Worm (Caenorhabditis elegans): ENCODE measurements around the gene taap-1.

Gene taap-1

DNA sequence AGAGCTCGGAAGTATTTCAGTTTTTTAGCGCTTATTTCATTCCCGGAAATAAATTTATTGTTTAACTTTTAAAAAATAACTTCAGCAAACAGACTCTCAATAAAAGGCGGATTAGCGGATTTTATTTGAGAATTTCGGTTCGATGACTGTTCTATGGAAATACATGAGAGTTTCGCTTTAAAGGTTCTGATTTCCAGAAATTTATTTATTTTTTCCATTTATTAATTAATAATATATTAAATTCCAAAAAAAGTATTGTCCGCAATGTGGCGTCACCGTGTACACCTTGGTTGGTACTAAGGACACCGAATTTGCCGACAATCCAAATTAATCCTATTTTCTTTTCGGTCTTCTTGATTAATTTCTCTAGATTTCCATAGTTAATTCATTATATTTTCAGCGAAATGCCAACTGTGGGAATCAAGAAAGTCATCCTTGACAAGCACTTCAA is 19.2 kb downstream of the taap-1 start, which contains the start of gene fars-3 (continued):
- 0 out of 2 replicates have a peak, but pooled peaks have one; percentile 69 for TF ChIP-seq madf-3 (GFP tag; IDR thresholded peaks at IDR 0.05)
- TF ChIP-seq dpff-1 (tag; optimal IDR thresholded peaks at IDR 0.05): no peak
- no peak for TF ChIP-seq nfyb-1 (GFP tag; IDR thresholded peaks at IDR 0.05)
- no peak for TF ChIP-seq ceh-79 (tag; optimal IDR thresholded peaks at IDR 0.05)
- TF ChIP-seq ekl-4 (GFP tag; IDR thresholded peaks at IDR 0.05): peak; percentile 72; the same call in 1 of the 2 replicates
- no peak for TF ChIP-seq rcor-1 (GFP tag; IDR thresholded peaks at IDR 0.05)
- peak; percentile 55 for TF ChIP-seq nhr-27 (tag; optimal IDR thresholded peaks at IDR 0.05)
- TF ChIP-seq lin-35 (GFP tag; optimal IDR thresholded peaks at IDR 0.05): peak in 1 of 3 experiments; percentile 49
- TF ChIP-seq lir-1 (GFP tag; conservative IDR thresholded peaks at IDR 0.05): no peak
- no peak for TF ChIP-seq somi-1 (GFP tag; optimal IDR thresholded peaks at IDR 0.05)
- no peak for TF ChIP-seq fkh-3 (tag; optimal IDR thresholded peaks at IDR 0.05)
- TF ChIP-seq madf-6 (GFP tag; IDR thresholded peaks at IDR 0.05): peak; percentile 57
- TF ChIP-seq repo-1 (tag; optimal IDR thresholded peaks at IDR 0.05): no peak
- TF ChIP-seq tbp1 (GFP tag; optimal IDR thresholded peaks at IDR 0.05): peak; percentile 24
- no peak for TF ChIP-seq chd-7 (tag; optimal IDR thresholded peaks at IDR 0.05)
- no peak for TF ChIP-seq F22D6.2 (tag; optimal IDR thresholded peaks at IDR 0.05)
- no peak for TF ChIP-seq hlh-26 (GFP tag; conservative IDR thresholded peaks at IDR 0.05)
- no peak for TF ChIP-seq ama-1 (optimal IDR thresholded peaks at IDR 0.05)
- peak; percentile 16 to 68 for TF ChIP-seq ama-1 (GFP tag; optimal IDR thresholded peaks at IDR 0.05)
- TF ChIP-seq ccch-3 (GFP tag; optimal IDR thresholded peaks at IDR 0.05): no peak
- no peak for TF ChIP-seq lsy-27 (tag; optimal IDR thresholded peaks at IDR 0.05; ENCODE audit: borderline replicate concordance, insufficient read depth)
- peak; percentile 46 for TF ChIP-seq B0035.1 (tag; optimal IDR thresholded peaks at IDR 0.05)
- TF ChIP-seq bed-2 (GFP tag; IDR thresholded peaks at IDR 0.05): no peak
- TF ChIP-seq lsl-1 (GFP tag; optimal IDR thresholded peaks at IDR 0.05): peak; percentile 2
- TF ChIP-seq ZK185.1 (tag; optimal IDR thresholded peaks at IDR 0.05; ENCODE audit: poor library complexity, severe bottlenecking): no peak
- no peak for TF ChIP-seq unc-62 (GFP tag; optimal IDR thresholded peaks at IDR 0.05)
- no peak for TF ChIP-seq akir-1 (GFP tag; optimal IDR thresholded peaks at IDR 0.05)
- peak; percentile 71 for TF ChIP-seq hrde-1 (tag; optimal IDR thresholded peaks at IDR 0.05; ENCODE audit: borderline replicate concordance)
- no peak for TF ChIP-seq dpl-1 (GFP tag; optimal IDR thresholded peaks at IDR 0.05)
- TF ChIP-seq Y79H2A.3 (GFP tag; conservative IDR thresholded peaks at IDR 0.05): peak; percentile 60; the same call in 1 of the 2 replicates
- no peak for TF ChIP-seq rec-8 (tag; optimal IDR thresholded peaks at IDR 0.05)
- no peak for TF ChIP-seq pha-4 (tag; optimal IDR thresholded peaks at IDR 0.05)
- peak; percentile 34; the same call in 1 of the 2 replicates for TF ChIP-seq ztf-25 (GFP tag; IDR thresholded peaks at IDR 0.05)
- no peak for TF ChIP-seq atf-7 (tag; optimal IDR thresholded peaks at IDR 0.05)
- no peak for TF ChIP-seq ztf-3 (GFP tag; optimal IDR thresholded peaks at IDR 0.05)
- TF ChIP-seq F49E8.2 (tag; optimal IDR thresholded peaks at IDR 0.05; ENCODE audit: insufficient read depth): no peak
- TF ChIP-seq pbrm-1 (GFP tag; IDR thresholded peaks at IDR 0.05): peak; percentile 36; the same call in 1 of the 2 replicates
- TF ChIP-seq Y53G8AR.9 (GFP tag; conservative IDR thresholded peaks at IDR 0.05): peak; percentile 71
- TF ChIP-seq hlh-12 (tag; optimal IDR thresholded peaks at IDR 0.05): no peak
- TF ChIP-seq ceh-91 (GFP tag; IDR thresholded peaks at IDR 0.05): no peak
- no peak for TF ChIP-seq cebp-1 (GFP tag; IDR thresholded peaks at IDR 0.05)
- TF ChIP-seq cebp-1 (tag; optimal IDR thresholded peaks at IDR 0.05): peak; percentile 55
- TF ChIP-seq cebp-2 (GFP tag; IDR thresholded peaks at IDR 0.05): no peak
- no peak for TF ChIP-seq B0019.2 (GFP tag; conservative IDR thresholded peaks at IDR 0.05)
- TF ChIP-seq him-1 (tag; optimal IDR thresholded peaks at IDR 0.05): no peak
- TF ChIP-seq nhr-179 (tag; optimal IDR thresholded peaks at IDR 0.05): no peak
- 0 out of 2 replicates have a peak, but pooled peaks have one; percentile 14 for TF ChIP-seq aptf-2 (GFP tag; conservative IDR thresholded peaks at IDR 0.05)
- TF ChIP-seq mcd-1 (GFP tag; IDR thresholded peaks at IDR 0.05): no peak
- no peak for TF ChIP-seq ets-4 (GFP tag; optimal IDR thresholded peaks at IDR 0.05)
